Fruit fly (Drosophila melanogaster) whole organism, embryonic: ENCODE measurements around the gene CG6345.
A peak's percentile ranks its signal among the peaks of the same experiment; 100 is the strongest.

Experiments used
- B-H2 ChIP-seq: fragments of 200-800 bp; sonication (Bioruptor generic); optimal IDR thresholded peaks from 2 replicates; lab custom pipeline; 2018; ENCODE audit warnings: missing biosample characterization, mild to moderate bottlenecking, missing genetic modification characterization
- CG1024 ChIP-seq: fragments of 200-800 bp; sonication (Bioruptor generic); IDR thresholded peaks from 2 replicates; pipeline ENCODE4 v1.3.6; 2022; ENCODE audit warnings: missing biosample characterization, missing genetic modification characterization
- CG10321 ChIP-seq: fragments of 200-800 bp; sonication (Bioruptor generic); IDR thresholded peaks from 2 replicates; pipeline ENCODE4 v1.3.6; 2022; ENCODE audit warnings: missing biosample characterization, missing genetic modification characterization
- CG13287 ChIP-seq: fragments of 200-800 bp; sonication (Bioruptor generic); IDR thresholded peaks from 2 replicates; pipeline ENCODE4 v1.3.6; 2022; ENCODE audit warnings: missing biosample characterization, missing genetic modification characterization; ENCODE audit not compliant: partially characterized antibody
- CG15011 ChIP-seq: fragments of 200-800 bp; sonication (Bioruptor generic); optimal IDR thresholded peaks from 3 replicates; lab custom pipeline; 2018; ENCODE audit warnings: missing biosample characterization, mild to moderate bottlenecking, missing genetic modification characterization
- CG15269 ChIP-seq: fragments of 200-800 bp; sonication (Bioruptor generic); optimal IDR thresholded peaks from 2 replicates; lab custom pipeline; 2018; ENCODE audit warnings: missing biosample characterization, mild to moderate bottlenecking, missing genetic modification characterization, moderate library complexity
- CG17802 ChIP-seq: fragments of 200-800 bp; sonication (Bioruptor generic); optimal IDR thresholded peaks from 2 replicates; lab custom pipeline; 2018; ENCODE audit warnings: missing biosample characterization, mild to moderate bottlenecking, missing genetic modification characterization, moderate library complexity
- CG17829 ChIP-seq: fragments of 200-800 bp; optimal IDR thresholded peaks from 2 replicates; lab custom pipeline; 2019; ENCODE audit warnings: missing biosample characterization, mild to moderate bottlenecking, missing genetic modification characterization, moderate library complexity
- CG18262 ChIP-seq: fragments of 200-800 bp; optimal IDR thresholded peaks from 3 replicates; lab custom pipeline; 2019; ENCODE audit warnings: missing biosample characterization, mild to moderate bottlenecking, missing genetic modification characterization, moderate library complexity
- CG2116 ChIP-seq: fragments of 200-800 bp; sonication (Bioruptor generic); optimal IDR thresholded peaks from 3 replicates; lab custom pipeline; 2018; ENCODE audit warnings: missing biosample characterization, mild to moderate bottlenecking, missing genetic modification characterization
- CG2120 ChIP-seq: fragments of 200-800 bp; sonication (Bioruptor generic); optimal IDR thresholded peaks from 3 replicates; lab custom pipeline; 2016; ENCODE audit warnings: missing biosample characterization, missing genetic modification characterization
- CG31388 ChIP-seq: fragments of 200-800 bp; sonication (Bioruptor generic); optimal IDR thresholded peaks from 2 replicates; lab custom pipeline; 2016; ENCODE audit warnings: missing biosample characterization, missing genetic modification characterization
- CG3163 ChIP-seq: fragments of 200-800 bp; sonication (Bioruptor generic); optimal IDR thresholded peaks from 3 replicates; lab custom pipeline; 2016; ENCODE audit warnings: missing biosample characterization, missing genetic modification characterization
- CG43689 ChIP-seq: fragments of 200-800 bp; sonication (Bioruptor generic); IDR thresholded peaks from 2 replicates; pipeline ENCODE4 v1.3.6; 2022; ENCODE audit warnings: missing biosample characterization, missing genetic modification characterization
- CG4424 ChIP-seq: fragments of 200-800 bp; sonication (Bioruptor generic); optimal IDR thresholded peaks from 3 replicates; lab custom pipeline; 2016; ENCODE audit warnings: missing biosample characterization, missing genetic modification characterization
- CG4707 ChIP-seq: fragments of 200-800 bp; sonication (Bioruptor generic); optimal IDR thresholded peaks from 2 replicates; lab custom pipeline; 2018; ENCODE audit warnings: missing biosample characterization, mild to moderate bottlenecking, missing genetic modification characterization, moderate library complexity
- CG7839 ChIP-seq: fragments of 200-800 bp; sonication (Bioruptor generic); optimal IDR thresholded peaks from 3 replicates; lab custom pipeline; 2018; ENCODE audit warnings: missing biosample characterization, mild to moderate bottlenecking, missing genetic modification characterization, moderate library complexity
- CG8089 ChIP-seq: fragments of 200-800 bp; sonication (Bioruptor generic); optimal IDR thresholded peaks from 3 replicates; lab custom pipeline; 2016; ENCODE audit warnings: missing biosample characterization, missing genetic modification characterization
- CG9797 ChIP-seq: fragments of 200-800 bp; sonication (Bioruptor generic); optimal IDR thresholded peaks from 3 replicates; lab custom pipeline; 2018; ENCODE audit warnings: missing biosample characterization, mild to moderate bottlenecking, missing genetic modification characterization
- CG9932 ChIP-seq: fragments of 200-800 bp; sonication (Bioruptor generic); IDR thresholded peaks from 2 replicates; pipeline ENCODE4 v1.3.6; 2022; ENCODE audit warnings: missing biosample characterization, missing genetic modification characterization
- CkIIα-i1 ChIP-seq: fragments of 200-800 bp; sonication (Bioruptor generic); IDR thresholded peaks from 2 replicates; pipeline ENCODE4 v1.3.6; 2022; ENCODE audit warnings: missing biosample characterization, missing genetic modification characterization
- Dad ChIP-seq: fragments of 200-800 bp; sonication (Bioruptor generic); optimal IDR thresholded peaks from 3 replicates; lab custom pipeline; 2016; ENCODE audit warnings: missing biosample characterization, missing genetic modification characterization
- ERR ChIP-seq: fragments of 200-800 bp; sonication (Bioruptor generic); optimal IDR thresholded peaks from 2 replicates; lab custom pipeline; 2016; ENCODE audit warnings: missing biosample characterization, missing genetic modification characterization
- H15 ChIP-seq: fragments of 200-800 bp; sonication (Bioruptor generic); IDR thresholded peaks from 3 replicates; pipeline ENCODE4 v1.3.6; 2022; ENCODE audit warnings: missing biosample characterization, missing genetic modification characterization
- Meics ChIP-seq: fragments of 200-800 bp; sonication (Bioruptor generic); optimal IDR thresholded peaks from 2 replicates; lab custom pipeline; 2017; ENCODE audit warnings: missing biosample characterization, mild to moderate bottlenecking, missing genetic modification characterization
- Mrtf ChIP-seq: fragments of 200-800 bp; sonication (Bioruptor generic); IDR thresholded peaks from 3 replicates; pipeline ENCODE4 v1.3.6; 2022; ENCODE audit warnings: missing biosample characterization, missing genetic modification characterization
- Scr ChIP-seq: fragments of 200-800 bp; sonication (Bioruptor generic); IDR thresholded peaks from 2 replicates; pipeline ENCODE4 v1.3.6; 2022; ENCODE audit warnings: missing biosample characterization, missing genetic modification characterization; ENCODE audit not compliant: partially characterized antibody
- Sry-δ ChIP-seq: fragments of 200-800 bp; sonication (Bioruptor generic); optimal IDR thresholded peaks from 2 replicates; lab custom pipeline; 2016; ENCODE audit warnings: missing biosample characterization, missing genetic modification characterization
- Stat92E ChIP-seq, 3 experiments: fragments of >200 bp in 2 of 3; fragments of 200-800 bp in 1 of 3; sonication (Bioruptor generic) in 1 of 3; optimal IDR thresholded peaks; 2 replicates each; lab custom pipeline; 2017 to 2019; ENCODE audit warnings: missing biosample characterization in 3 of 3, missing genetic modification characterization in 3 of 3, mild to moderate bottlenecking in 1 of 3, moderate library complexity in 1 of 3
- amos ChIP-seq: fragments of 200-800 bp; sonication (Bioruptor generic); IDR thresholded peaks from 2 replicates; pipeline ENCODE4 v1.3.6; 2022; ENCODE audit warnings: missing biosample characterization, missing genetic modification characterization; ENCODE audit not compliant: partially characterized antibody
- aop ChIP-seq: fragments of 200-800 bp; sonication (Bioruptor generic); IDR thresholded peaks from 2 replicates; pipeline ENCODE4 v1.3.6; 2022; ENCODE audit warnings: missing biosample characterization, missing genetic modification characterization
- chif ChIP-seq, 2 experiments: fragments of 200-800 bp; sonication (Bioruptor generic); optimal IDR thresholded peaks; 3 replicates each; lab custom pipeline; 2016; ENCODE audit warnings: missing biosample characterization in 2 of 2, missing genetic modification characterization in 2 of 2
- exex ChIP-seq: fragments of 200-800 bp; sonication (Bioruptor generic); optimal IDR thresholded peaks from 4 replicates; lab custom pipeline; 2018; ENCODE audit warnings: missing biosample characterization, mild to moderate bottlenecking, missing genetic modification characterization, moderate library complexity
- fru ChIP-seq: fragments of >200 bp; optimal IDR thresholded peaks from 2 replicates; lab custom pipeline; 2017
- ftz-f1 ChIP-seq: fragments of 200-800 bp; sonication (Bioruptor generic); optimal IDR thresholded peaks from 2 replicates; lab custom pipeline; 2016; ENCODE audit warnings: missing biosample characterization, missing genetic modification characterization
- hb ChIP-seq: fragments of 200-800 bp; sonication (Bioruptor generic); IDR thresholded peaks from 3 replicates; pipeline ENCODE4 v1.3.6; 2022; ENCODE audit warnings: missing biosample characterization, missing genetic modification characterization; ENCODE audit not compliant: partially characterized antibody
- kni ChIP-seq: fragments of 200-800 bp; sonication (Bioruptor generic); optimal IDR thresholded peaks from 3 replicates; lab custom pipeline; 2017; ENCODE audit warnings: mild to moderate bottlenecking, missing biosample characterization, missing genetic modification reagents, missing genetic modification characterization
- lbe ChIP-seq: fragments of 200-800 bp; sonication (Bioruptor generic); optimal IDR thresholded peaks from 2 replicates; lab custom pipeline; 2016; ENCODE audit warnings: missing biosample characterization, mild to moderate bottlenecking, missing genetic modification characterization
- lola ChIP-seq, 3 experiments: fragments of >200 bp in 2 of 3; fragments of 200-800 bp in 1 of 3; sonication (Bioruptor generic) in 1 of 3; optimal IDR thresholded peaks; 2 replicates each; lab custom pipeline; 2017 to 2019; ENCODE audit warnings: missing biosample characterization in 3 of 3, missing genetic modification characterization in 3 of 3, mild to moderate bottlenecking in 1 of 3, moderate library complexity in 1 of 3
- pan ChIP-seq, 4 experiments: fragments of >200 bp in 3 of 4; fragments of 200-800 bp in 1 of 4; sonication (Bioruptor generic) in 1 of 4; optimal IDR thresholded peaks in 3 of 4; IDR thresholded peaks in 1 of 4; 2 replicates each; pipeline versions ENCODE4 v1.3.6 to Lab custom; 2017 to 2022; ENCODE audit warnings: missing biosample characterization in 2 of 4, missing genetic modification characterization in 2 of 4, mixed read lengths in 1 of 4
- pb ChIP-seq: fragments of 200-800 bp; sonication (Bioruptor generic); optimal IDR thresholded peaks from 3 replicates; lab custom pipeline; 2016; ENCODE audit warnings: missing biosample characterization, missing genetic modification characterization
- sc ChIP-seq, 3 experiments: fragments of >200 bp in 2 of 3; fragments of 200-800 bp in 1 of 3; sonication (Bioruptor generic) in 1 of 3; optimal IDR thresholded peaks; 2 replicates in 2 of 3; 3 replicates in 1 of 3; lab custom pipeline; 2017; ENCODE audit warnings: mild to moderate bottlenecking in 1 of 3, missing biosample characterization in 1 of 3, missing genetic modification characterization in 1 of 3, missing genetic modification reagents in 1 of 3
- shn ChIP-seq: fragments of 200-800 bp; sonication (Bioruptor generic); optimal IDR thresholded peaks from 3 replicates; lab custom pipeline; 2016; ENCODE audit warnings: missing biosample characterization, missing genetic modification characterization
- sisA ChIP-seq: fragments of 200-800 bp; sonication (Bioruptor generic); IDR thresholded peaks from 2 replicates; pipeline ENCODE4 v1.3.6; 2022; ENCODE audit warnings: missing biosample characterization, missing genetic modification characterization
- tin ChIP-seq: fragments of 200-800 bp; sonication (Bioruptor generic); optimal IDR thresholded peaks from 3 replicates; lab custom pipeline; 2016; ENCODE audit warnings: missing biosample characterization, missing genetic modification characterization
- wek ChIP-seq: fragments of 200-800 bp; sonication (Bioruptor generic); optimal IDR thresholded peaks from 3 replicates; lab custom pipeline; 2018; ENCODE audit warnings: missing biosample characterization, mild to moderate bottlenecking, missing genetic modification characterization, moderate library complexity
- zfh1 ChIP-seq: fragments of 200-800 bp; sonication (Bioruptor generic); IDR thresholded peaks from 3 replicates; pipeline ENCODE4 v1.3.6; 2022; ENCODE audit warnings: missing biosample characterization, missing genetic modification characterization
- zfh2 ChIP-seq: fragments of 200-800 bp; sonication (Bioruptor generic); optimal IDR thresholded peaks from 2 replicates; lab custom pipeline; 2016; ENCODE audit warnings: missing biosample characterization, missing genetic modification characterization

The CG6345 gene

dm6 chr3R:10393654-10394367 lies 22.0 kb downstream of the CG6345 start (continued):
- TF ChIP-seq CG8089 (peak; percentile 63), amos (GFP tag; lab: Robert Waterston, UW) (no peak), CG31388 (peak; percentile 46), Sry-δ (GFP tag; lab: Kevin White, UChicago) (peak; percentile 20), CG2120 (GFP tag; lab: Kevin White, UChicago) (peak; percentile 86), CG13287 (GFP tag; lab: Robert Waterston, UW) (no peak), CG3163 (GFP tag; lab: Kevin White, UChicago) (peak; percentile 56), aop (GFP tag; lab: Robert Waterston, UW) (no peak), CG9932 (GFP tag; lab: Robert Waterston, UW) (peak; percentile 80), pan (optimal IDR thresholded peaks at IDR 0.05; lab: Kevin White, UChicago) (no peak), pan (GFP tag; optimal IDR thresholded peaks at IDR 0.05 in 1 of 2, IDR thresholded peaks at IDR 0.05 in 1 of 2) (peak in 1 of 2 experiments; percentile 91), ftz-f1 (peak; percentile 87), chif (GFP tag; optimal IDR thresholded peaks at IDR 0.05; lab: Kevin White, UChicago) (peak; percentile 68 to 80), Dad (GFP tag; lab: Kevin White, UChicago) (peak; percentile 48), CG15011 (peak; percentile 16), fru (no peak), H15 (peak; percentile 72; the same call in 2 of the 3 replicates), sc (optimal IDR thresholded peaks at IDR 0.05; lab: Kevin White, UChicago) (no peak), sc (GFP tag; optimal IDR thresholded peaks at IDR 0.05; lab: Kevin White, UChicago) (peak; percentile 66), B-H2 (GFP tag; lab: Kevin White, UChicago) (no peak), Mrtf (GFP tag; lab: Robert Waterston, UW) (peak; percentile 81; the same call in 2 of the 3 replicates), CG43689 (GFP tag; lab: Robert Waterston, UW) (peak; percentile 61; the same call in 1 of the 2 replicates), zfh2 (GFP tag; lab: Kevin White, UChicago) (no peak), CG18262 (peak; percentile 74), CG9797 (no peak), CG4707 (GFP tag; lab: Kevin White, UChicago) (peak; percentile 39), shn (GFP tag; lab: Kevin White, UChicago) (peak; percentile 43), CG17802 (tag; lab: Kevin White, UChicago) (no peak), exex (tag; lab: Kevin White, UChicago) (no peak), zfh1 (peak; percentile 75), wek (GFP tag; lab: Kevin White, UChicago) (peak; percentile 60), CG7839 (peak; percentile 89), CG4424 (GFP tag; lab: Kevin White, UChicago) (peak; percentile 70), CG10321 (GFP tag; lab: Robert Waterston, UW) (peak; percentile 75; the same call in 1 of the 2 replicates), CG15269 (tag; lab: Kevin White, UChicago) (peak; percentile 94), Stat92E (GFP tag; optimal IDR thresholded peaks at IDR 0.05; lab: Kevin White, UChicago) (no peak), pb (GFP tag; lab: Kevin White, UChicago) (peak; percentile 58), CG2116 (GFP tag; lab: Kevin White, UChicago) (peak; percentile 49), lbe (GFP tag; lab: Kevin White, UChicago) (no peak), Scr (no peak), hb (GFP tag; lab: Robert Waterston, UW) (no peak), ERR (peak; percentile 48), sisA (GFP tag; lab: Robert Waterston, UW) (peak; percentile 71), Meics (GFP tag; lab: Kevin White, UChicago) (peak; percentile 77), tin (GFP tag; lab: Kevin White, UChicago) (peak; percentile 70), CkIIα-i1 (no peak), CG17829 (tag; lab: Kevin White, UChicago) (peak; percentile 74), CG1024 (0 out of 2 replicates have a peak, but pooled peaks have one; percentile 58), lola (GFP tag; optimal IDR thresholded peaks at IDR 0.05; lab: Kevin White, UChicago) (peak in 1 of 3 experiments; percentile 57), kni (peak; percentile 57)
